Fruit fly (Drosophila melanogaster) whole organism, prepupa: ENCODE measurements around the gene CG14609.
A peak's percentile ranks its signal among the peaks of the same experiment; 100 is the strongest.

ENCODE experiments used
- Blimp-1 ChIP-seq: fragments of 200-800 bp; sonication (Bioruptor generic); optimal IDR thresholded peaks from 3 replicates; lab custom pipeline; 2017; ENCODE audit warnings: missing biosample characterization, missing genetic modification characterization, mild to moderate bottlenecking, moderate library complexity, missing genetic modification reagents
- CG10631 ChIP-seq: fragments of 200-800 bp; sonication (Bioruptor generic); optimal IDR thresholded peaks from 2 replicates; lab custom pipeline; 2016; ENCODE audit warnings: missing biosample characterization, missing genetic modification characterization
- CG10669 ChIP-seq: fragments of 200-800 bp; sonication (Bioruptor generic); optimal IDR thresholded peaks from 3 replicates; lab custom pipeline; 2018; ENCODE audit warnings: missing biosample characterization, mild to moderate bottlenecking, missing genetic modification characterization, moderate library complexity
- CG11762 ChIP-seq: fragments of 200-800 bp; sonication (Bioruptor generic); optimal IDR thresholded peaks from 3 replicates; lab custom pipeline; 2016; ENCODE audit warnings: missing biosample characterization, missing genetic modification characterization; ENCODE audit not compliant: insufficient read depth
- CG11902 ChIP-seq: fragments of 200-800 bp; sonication (Bioruptor generic); optimal IDR thresholded peaks from 3 replicates; lab custom pipeline; 2016; ENCODE audit warnings: missing biosample characterization, missing genetic modification characterization
- CG16779 ChIP-seq: fragments of 200-800 bp; sonication (Bioruptor generic); optimal IDR thresholded peaks from 3 replicates; lab custom pipeline; 2017; ENCODE audit warnings: missing biosample characterization, mild to moderate bottlenecking, missing genetic modification characterization
- CG3032 ChIP-seq: fragments of 200-800 bp; optimal IDR thresholded peaks from 2 replicates; lab custom pipeline; 2019; ENCODE audit warnings: missing biosample characterization, mild to moderate bottlenecking, missing genetic modification characterization, moderate library complexity
- CG31627 ChIP-seq: fragments of 200-800 bp; sonication (Bioruptor generic); optimal IDR thresholded peaks from 3 replicates; lab custom pipeline; 2016; ENCODE audit warnings: missing biosample characterization, missing genetic modification characterization
- CG32006 ChIP-seq: fragments of 200-800 bp; sonication (Bioruptor generic); optimal IDR thresholded peaks from 3 replicates; lab custom pipeline; 2017; ENCODE audit warnings: missing biosample characterization, mild to moderate bottlenecking, missing genetic modification characterization
- CG34406 ChIP-seq: fragments of 200-800 bp; sonication (Bioruptor generic); optimal IDR thresholded peaks from 3 replicates; lab custom pipeline; 2016; ENCODE audit warnings: missing biosample characterization, missing genetic modification characterization
- CG3919 ChIP-seq: fragments of 200-800 bp; sonication (Bioruptor generic); optimal IDR thresholded peaks from 3 replicates; lab custom pipeline; 2016; ENCODE audit warnings: missing biosample characterization, missing genetic modification characterization
- CG4318 ChIP-seq: fragments of 200-800 bp; sonication (Bioruptor generic); optimal IDR thresholded peaks from 3 replicates; lab custom pipeline; 2017; ENCODE audit warnings: missing biosample characterization, mild to moderate bottlenecking, missing genetic modification characterization
- CG6276 ChIP-seq: fragments of 200-800 bp; sonication (Bioruptor generic); optimal IDR thresholded peaks from 2 replicates; lab custom pipeline; 2017; ENCODE audit warnings: missing biosample characterization, mild to moderate bottlenecking, missing genetic modification characterization
- CG6792 ChIP-seq: fragments of 200-800 bp; sonication (Bioruptor generic); optimal IDR thresholded peaks from 3 replicates; lab custom pipeline; 2016; ENCODE audit warnings: missing biosample characterization, missing genetic modification characterization
- CG8119 ChIP-seq: fragments of 200-800 bp; sonication (Bioruptor generic); IDR thresholded peaks from 3 replicates; pipeline ENCODE4 v1.3.6; 2022; ENCODE audit warnings: missing biosample characterization, missing genetic modification characterization
- CG8319 ChIP-seq: fragments of 200-800 bp; sonication (Bioruptor generic); optimal IDR thresholded peaks from 3 replicates; lab custom pipeline; 2016; ENCODE audit warnings: missing biosample characterization, missing genetic modification characterization
- CG8632 ChIP-seq: fragments of 200-800 bp; sonication (Bioruptor generic); optimal IDR thresholded peaks from 3 replicates; lab custom pipeline; 2016; ENCODE audit warnings: missing biosample characterization, missing genetic modification characterization
- CG9139 ChIP-seq: fragments of 200-800 bp; sonication (Bioruptor generic); optimal IDR thresholded peaks from 3 replicates; lab custom pipeline; 2017; ENCODE audit warnings: missing biosample characterization, mild to moderate bottlenecking, missing genetic modification characterization
- Eip75B ChIP-seq: fragments of 200-800 bp; sonication (Bioruptor generic); optimal IDR thresholded peaks from 3 replicates; lab custom pipeline; 2016; ENCODE audit warnings: missing biosample characterization, missing genetic modification characterization
- Eip93F ChIP-seq: fragments of 200-800 bp; sonication (Bioruptor generic); optimal IDR thresholded peaks from 2 replicates; lab custom pipeline; 2016; ENCODE audit warnings: missing biosample characterization, mild to moderate bottlenecking, missing genetic modification characterization
- Gug ChIP-seq: fragments of 200-800 bp; sonication (Bioruptor generic); IDR thresholded peaks from 2 replicates; pipeline ENCODE4 v1.3.6; 2022; ENCODE audit warnings: missing biosample characterization, missing genetic modification characterization
- Hr38 ChIP-seq: sonication (Bioruptor generic); optimal IDR thresholded peaks from 2 replicates; lab custom pipeline; 2016; ENCODE audit warnings: missing biosample characterization, missing genetic modification characterization
- Hr39 ChIP-seq: fragments of 200-800 bp; sonication (Bioruptor generic); optimal IDR thresholded peaks from 2 replicates; lab custom pipeline; 2016; ENCODE audit warnings: missing biosample characterization, missing genetic modification characterization
- Lpt ChIP-seq: fragments of 200-800 bp; sonication (Bioruptor generic); optimal IDR thresholded peaks from 3 replicates; lab custom pipeline; 2016; ENCODE audit warnings: missing biosample characterization, missing genetic modification characterization
- OdsH ChIP-seq: fragments of 200-800 bp; sonication (Bioruptor generic); optimal IDR thresholded peaks from 3 replicates; lab custom pipeline; 2016; ENCODE audit warnings: missing biosample characterization, missing genetic modification characterization
- Smox ChIP-seq: fragments of 200-800 bp; sonication (Bioruptor generic); optimal IDR thresholded peaks from 3 replicates; lab custom pipeline; 2016; ENCODE audit warnings: missing biosample characterization, missing genetic modification characterization
- Sox102F ChIP-seq: fragments of 200-800 bp; sonication (Bioruptor generic); optimal IDR thresholded peaks from 2 replicates; lab custom pipeline; 2016; ENCODE audit warnings: missing biosample characterization, mild to moderate bottlenecking, missing genetic modification characterization
- Sox14 ChIP-seq: fragments of 200-800 bp; sonication (Bioruptor generic); optimal IDR thresholded peaks from 3 replicates; lab custom pipeline; 2016; ENCODE audit warnings: missing biosample characterization, missing genetic modification characterization
- Sox15 ChIP-seq: fragments of 200-800 bp; sonication (Bioruptor generic); optimal IDR thresholded peaks from 3 replicates; lab custom pipeline; 2016; ENCODE audit warnings: missing biosample characterization, missing genetic modification characterization
- achi ChIP-seq: fragments of 200-800 bp; sonication (Bioruptor generic); optimal IDR thresholded peaks from 3 replicates; lab custom pipeline; 2016; ENCODE audit warnings: missing biosample characterization, missing genetic modification characterization
- acj6 ChIP-seq: fragments of 200-800 bp; sonication (Bioruptor generic); optimal IDR thresholded peaks from 3 replicates; lab custom pipeline; 2016; ENCODE audit warnings: missing biosample characterization, missing genetic modification characterization
- cyc ChIP-seq: fragments of 200-800 bp; sonication (Bioruptor generic); optimal IDR thresholded peaks from 3 replicates; lab custom pipeline; 2016; ENCODE audit warnings: missing biosample characterization, missing genetic modification characterization
- dac ChIP-seq: fragments of 200-800 bp; sonication (Bioruptor generic); optimal IDR thresholded peaks from 2 replicates; lab custom pipeline; 2017; ENCODE audit warnings: missing biosample characterization, mild to moderate bottlenecking, missing genetic modification characterization
- dsx ChIP-seq: fragments of 200-800 bp; optimal IDR thresholded peaks from 3 replicates; lab custom pipeline; 2019; ENCODE audit warnings: missing biosample characterization, mild to moderate bottlenecking, missing genetic modification characterization, moderate library complexity; ENCODE audit not compliant: poor library complexity, severe bottlenecking
- esn ChIP-seq: fragments of 200-800 bp; sonication (Bioruptor generic); optimal IDR thresholded peaks from 2 replicates; lab custom pipeline; 2016; ENCODE audit warnings: missing biosample characterization, mild to moderate bottlenecking, missing genetic modification characterization, moderate library complexity
- fd59A ChIP-seq: fragments of 200-800 bp; sonication (Bioruptor generic); optimal IDR thresholded peaks from 2 replicates; lab custom pipeline; 2017; ENCODE audit warnings: missing biosample characterization, mild to moderate bottlenecking, missing genetic modification characterization, missing genetic modification reagents
- fd85E ChIP-seq: fragments of 200-800 bp; sonication (Bioruptor generic); optimal IDR thresholded peaks from 3 replicates; lab custom pipeline; 2016; ENCODE audit warnings: missing biosample characterization, missing genetic modification characterization
- fkh ChIP-seq: fragments of 200-800 bp; sonication (Bioruptor generic); optimal IDR thresholded peaks from 3 replicates; lab custom pipeline; 2017; ENCODE audit warnings: missing biosample characterization, mild to moderate bottlenecking, missing genetic modification characterization, moderate library complexity
- net ChIP-seq: fragments of 200-800 bp; sonication (Bioruptor generic); optimal IDR thresholded peaks from 3 replicates; lab custom pipeline; 2016; ENCODE audit warnings: missing biosample characterization, missing genetic modification characterization
- pdm3 ChIP-seq: fragments of 200-800 bp; sonication (Bioruptor generic); optimal IDR thresholded peaks from 3 replicates; lab custom pipeline; 2016; ENCODE audit warnings: missing biosample characterization, missing genetic modification characterization
- spab ChIP-seq: fragments of 200-800 bp; sonication (Bioruptor generic); optimal IDR thresholded peaks from 2 replicates; lab custom pipeline; 2017; ENCODE audit warnings: missing biosample characterization, mild to moderate bottlenecking, missing genetic modification characterization, missing genetic modification reagents
- ss ChIP-seq, 2 experiments: fragments of 200-800 bp; sonication (Bioruptor generic); optimal IDR thresholded peaks; 2 replicates in 1 of 2; 3 replicates in 1 of 2; lab custom pipeline; 2017 to 2018; ENCODE audit warnings: mild to moderate bottlenecking in 2 of 2, missing biosample characterization in 2 of 2, missing genetic modification characterization in 2 of 2, moderate library complexity in 1 of 2
- topi ChIP-seq: fragments of 200-800 bp; sonication (Bioruptor generic); optimal IDR thresholded peaks from 3 replicates; lab custom pipeline; 2016; ENCODE audit warnings: missing biosample characterization, missing genetic modification characterization

The CG14609 gene

dm6 chr3R:7162356-7163289, 38.1 kb upstream of the CG14609 start, which contains the start of gene sas (continued):
- TF ChIP-seq Sox15 (GFP tag; lab: Kevin White, UChicago) (no peak), Blimp-1 (GFP tag; lab: Kevin White, UChicago) (peak; percentile 8), pdm3 (GFP tag; lab: Kevin White, UChicago) (no peak), CG16779 (tag; lab: Kevin White, UChicago) (no peak), Smox (no peak), CG8319 (GFP tag; lab: Kevin White, UChicago) (no peak), CG11762 (GFP tag; lab: Kevin White, UChicago) (no peak), topi (GFP tag; lab: Kevin White, UChicago) (no peak), Gug (GFP tag; lab: Robert Waterston, UW) (no peak), CG4318 (GFP tag; lab: Kevin White, UChicago) (no peak)

DNA sequence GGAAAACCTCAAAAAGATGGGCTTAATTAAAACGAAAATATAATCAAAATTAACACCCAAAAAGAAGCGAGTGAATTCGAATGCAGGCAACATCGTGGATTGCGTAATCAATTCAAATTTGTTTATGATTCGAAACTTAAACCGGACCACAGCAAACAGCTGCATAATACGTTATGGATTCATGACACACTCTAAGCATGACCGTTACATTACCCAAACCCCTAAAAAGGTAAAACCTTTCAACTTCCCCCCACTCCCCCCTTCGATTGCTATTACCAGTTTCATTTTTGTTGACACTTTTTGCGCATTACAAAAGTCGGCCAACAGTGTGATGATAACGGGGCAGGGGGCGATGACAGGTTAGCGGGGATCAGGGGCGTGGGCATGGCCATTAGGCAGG, 30.8 kb upstream of the CG14609 start:
- TF ChIP-seq CG10631 (GFP tag; lab: Kevin White, UChicago) (no peak), net (no peak), cyc (GFP tag; lab: Kevin White, UChicago) (no peak), Blimp-1 (GFP tag; lab: Kevin White, UChicago) (no peak), CG8632 (no peak), fd85E (no peak), Lpt (no peak)

DNA sequence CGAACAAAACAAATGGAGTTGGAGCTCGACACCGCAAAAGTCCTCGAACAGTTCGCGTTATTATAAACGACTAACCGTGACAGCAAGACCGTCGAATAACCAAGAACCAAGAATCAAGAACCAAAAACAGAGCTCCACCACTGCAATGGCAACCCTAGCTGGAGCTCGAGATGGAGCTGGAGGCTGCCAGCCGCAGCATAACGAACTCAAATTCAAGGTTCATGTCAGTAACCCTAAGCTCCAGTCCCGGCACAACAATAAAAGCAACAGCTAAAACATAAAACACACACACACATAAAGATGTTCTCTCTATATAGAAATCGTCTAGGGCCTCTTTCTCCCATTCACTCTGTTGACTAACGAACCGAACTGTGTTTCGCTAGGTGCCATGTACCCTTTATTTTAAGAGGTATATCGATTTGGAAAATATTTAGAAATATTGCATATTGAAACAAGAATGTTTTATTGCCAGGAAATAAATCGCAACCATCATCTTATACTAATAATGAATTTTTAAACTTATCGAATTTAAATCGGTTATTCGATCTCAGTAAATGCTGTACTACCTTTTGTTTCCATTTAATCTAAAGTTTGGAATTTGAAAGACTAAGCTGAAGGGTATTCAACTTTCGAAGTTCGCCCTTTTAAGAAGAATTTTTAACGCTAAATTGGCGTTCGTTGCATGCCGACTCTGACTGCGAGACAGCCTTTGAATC, 29.2 kb upstream of the CG14609 start:
- no peak for TF ChIP-seq CG6276 (GFP tag; lab: Kevin White, UChicago)
- no peak for TF ChIP-seq Hr38 (GFP tag; lab: Kevin White, UChicago)
- peak; percentile 44 for TF ChIP-seq Hr39 (GFP tag; lab: Kevin White, UChicago)
- peak; percentile 46 for TF ChIP-seq topi (GFP tag; lab: Kevin White, UChicago)
- TF ChIP-seq CG32006 (GFP tag; lab: Kevin White, UChicago) = peak; percentile 55
- no peak for TF ChIP-seq CG11902
- peak; percentile 50; the same call in 1 of the 3 replicates for TF ChIP-seq CG8119 (GFP tag; lab: Robert Waterston, UW)
- TF ChIP-seq CG6792 (GFP tag; lab: Kevin White, UChicago) = peak; percentile 47
- peak; percentile 57 for TF ChIP-seq CG9139 (GFP tag; lab: Kevin White, UChicago)
- TF ChIP-seq Smox = peak; percentile 30
- peak; percentile 71 for TF ChIP-seq spab (GFP tag; lab: Kevin White, UChicago)
- peak; percentile 77 for TF ChIP-seq CG10631 (GFP tag; lab: Kevin White, UChicago)
- no peak for TF ChIP-seq cyc (GFP tag; lab: Kevin White, UChicago)
- peak; percentile 78 for TF ChIP-seq Eip75B
- TF ChIP-seq esn (GFP tag; lab: Kevin White, UChicago) = peak; percentile 60
- peak; percentile 86 for TF ChIP-seq CG3032 (tag; lab: Kevin White, UChicago)
- no peak for TF ChIP-seq Eip93F
- TF ChIP-seq dsx (GFP tag; lab: Kevin White, UChicago) = peak; percentile 83
- peak; percentile 21 for TF ChIP-seq CG8632
- TF ChIP-seq ss (GFP tag; optimal IDR thresholded peaks at IDR 0.05; lab: Kevin White, UChicago) = peak; percentile 86 to 87
- peak; percentile 69 for TF ChIP-seq achi
- TF ChIP-seq Gug (GFP tag; lab: Robert Waterston, UW) = 0 out of 2 replicates have a peak, but pooled peaks have one; percentile 7
- no peak for TF ChIP-seq fkh
- TF ChIP-seq fd59A (GFP tag; lab: Kevin White, UChicago) = peak; percentile 83
- TF ChIP-seq CG8319 (GFP tag; lab: Kevin White, UChicago) = no peak
- TF ChIP-seq dac = no peak
- peak; percentile 69 for TF ChIP-seq OdsH (GFP tag; lab: Kevin White, UChicago)
- peak; percentile 49 for TF ChIP-seq CG34406 (GFP tag; lab: Kevin White, UChicago)
- peak; percentile 66 for TF ChIP-seq CG3919 (GFP tag; lab: Kevin White, UChicago)
- TF ChIP-seq CG10669 (GFP tag; lab: Kevin White, UChicago) = peak; percentile 77
- TF ChIP-seq fd85E = no peak
- peak; percentile 6 for TF ChIP-seq Sox102F (GFP tag; lab: Kevin White, UChicago)
- TF ChIP-seq acj6 (GFP tag; lab: Kevin White, UChicago) = peak; percentile 53
- peak; percentile 79 for TF ChIP-seq Sox14 (GFP tag; lab: Kevin White, UChicago)
- TF ChIP-seq CG31627 (GFP tag; lab: Kevin White, UChicago) = peak; percentile 29
